Fruit fly (Drosophila melanogaster) whole organism, adult: ENCODE measurements around the gene hdly.

Experiments
- CG11617 ChIP-seq: fragments of 200-800 bp; sonication (Bioruptor generic); optimal IDR thresholded peaks from 2 replicates; lab custom pipeline; 2017; ENCODE audit warnings: mild to moderate bottlenecking, missing biosample characterization, missing genetic modification reagents, missing genetic modification characterization
- CG12768 ChIP-seq: fragments of 200-800 bp; sonication (Bioruptor generic); optimal IDR thresholded peaks from 2 replicates; lab custom pipeline; 2017; ENCODE audit warnings: missing biosample characterization, missing genetic modification characterization, mild to moderate bottlenecking, moderate library complexity, missing genetic modification reagents
- CG14711 ChIP-seq: fragments of 200-800 bp; sonication (Bioruptor generic); optimal IDR thresholded peaks from 2 replicates; lab custom pipeline; 2018; ENCODE audit warnings: missing biosample characterization, mild to moderate bottlenecking, missing genetic modification characterization, moderate library complexity
- CG1620 ChIP-seq: fragments of 200-800 bp; sonication (Bioruptor generic); optimal IDR thresholded peaks from 2 replicates; lab custom pipeline; 2016; ENCODE audit warnings: missing biosample characterization, missing genetic modification characterization
- CG33017 ChIP-seq: fragments of 200-800 bp; sonication (Bioruptor generic); optimal IDR thresholded peaks from 2 replicates; lab custom pipeline; 2018; ENCODE audit warnings: missing biosample characterization, mild to moderate bottlenecking, missing genetic modification characterization, moderate library complexity
- CG5204 ChIP-seq: fragments of 200-800 bp; sonication (Bioruptor generic); optimal IDR thresholded peaks from 2 replicates; lab custom pipeline; 2016; ENCODE audit warnings: missing biosample characterization, missing genetic modification characterization
- CG7045 ChIP-seq: fragments of 200-800 bp; sonication (Bioruptor generic); optimal IDR thresholded peaks from 2 replicates; lab custom pipeline; 2017; ENCODE audit warnings: missing biosample characterization, mild to moderate bottlenecking, missing genetic modification characterization
- CG7101 ChIP-seq: fragments of 200-800 bp; sonication (Bioruptor generic); optimal IDR thresholded peaks from 2 replicates; lab custom pipeline; 2018; ENCODE audit warnings: missing biosample characterization, mild to moderate bottlenecking, missing genetic modification characterization, moderate library complexity
- Clk ChIP-seq: fragments of 200-800 bp; sonication (Bioruptor generic); optimal IDR thresholded peaks from 2 replicates; lab custom pipeline; 2017; ENCODE audit warnings: missing biosample characterization, missing genetic modification characterization
- Crg-1 ChIP-seq: fragments of 200-800 bp; sonication (Bioruptor generic); optimal IDR thresholded peaks from 2 replicates; lab custom pipeline; 2016; ENCODE audit warnings: missing biosample characterization, missing genetic modification characterization
- Hr96 ChIP-seq: fragments of 200-800 bp; sonication (Bioruptor generic); optimal IDR thresholded peaks from 2 replicates; lab custom pipeline; 2016; ENCODE audit warnings: missing biosample characterization, missing genetic modification characterization
- Mnt ChIP-seq: fragments of 200-800 bp; sonication (Bioruptor generic); optimal IDR thresholded peaks from 2 replicates; lab custom pipeline; 2016; ENCODE audit warnings: missing biosample characterization, mild to moderate bottlenecking, missing genetic modification characterization
- bab1 ChIP-seq: fragments of 200-800 bp; sonication (Bioruptor generic); optimal IDR thresholded peaks from 3 replicates; lab custom pipeline; 2019; ENCODE audit warnings: missing biosample characterization, mild to moderate bottlenecking, missing genetic modification characterization, moderate library complexity
- cic ChIP-seq: fragments of 200-800 bp; sonication (Bioruptor generic); optimal IDR thresholded peaks from 2 replicates; lab custom pipeline; 2017; ENCODE audit warnings: missing biosample characterization, mild to moderate bottlenecking, missing genetic modification characterization, moderate library complexity
- cnc ChIP-seq, 2 experiments: fragments of >200 bp; optimal IDR thresholded peaks; 2 replicates each; lab custom pipeline; 2017
- kay ChIP-seq: fragments of 200-800 bp; sonication (Bioruptor generic); peaks from one replicate; lab custom pipeline; 2016; ENCODE audit warnings: missing biosample characterization, missing genetic modification characterization, borderline replicate concordance
- ovo ChIP-seq: fragments of 200-800 bp; sonication (Bioruptor generic); optimal IDR thresholded peaks from 2 replicates; lab custom pipeline; 2016; ENCODE audit warnings: missing biosample characterization, missing genetic modification characterization
- pad ChIP-seq: fragments of 200-800 bp; sonication (Bioruptor generic); optimal IDR thresholded peaks from 3 replicates; lab custom pipeline; 2017; ENCODE audit warnings: missing biosample characterization, missing genetic modification characterization, mild to moderate bottlenecking, moderate library complexity, missing genetic modification reagents
- tj ChIP-seq: fragments of 200-800 bp; sonication (Bioruptor generic); optimal IDR thresholded peaks from 3 replicates; lab custom pipeline; 2017; ENCODE audit warnings: missing biosample characterization, mild to moderate bottlenecking, missing genetic modification characterization, moderate library complexity
- toe ChIP-seq: fragments of 200-800 bp; sonication (Bioruptor generic); optimal IDR thresholded peaks from 2 replicates; lab custom pipeline; 2016; ENCODE audit warnings: missing biosample characterization, missing genetic modification characterization

Gene hdly

DNA sequence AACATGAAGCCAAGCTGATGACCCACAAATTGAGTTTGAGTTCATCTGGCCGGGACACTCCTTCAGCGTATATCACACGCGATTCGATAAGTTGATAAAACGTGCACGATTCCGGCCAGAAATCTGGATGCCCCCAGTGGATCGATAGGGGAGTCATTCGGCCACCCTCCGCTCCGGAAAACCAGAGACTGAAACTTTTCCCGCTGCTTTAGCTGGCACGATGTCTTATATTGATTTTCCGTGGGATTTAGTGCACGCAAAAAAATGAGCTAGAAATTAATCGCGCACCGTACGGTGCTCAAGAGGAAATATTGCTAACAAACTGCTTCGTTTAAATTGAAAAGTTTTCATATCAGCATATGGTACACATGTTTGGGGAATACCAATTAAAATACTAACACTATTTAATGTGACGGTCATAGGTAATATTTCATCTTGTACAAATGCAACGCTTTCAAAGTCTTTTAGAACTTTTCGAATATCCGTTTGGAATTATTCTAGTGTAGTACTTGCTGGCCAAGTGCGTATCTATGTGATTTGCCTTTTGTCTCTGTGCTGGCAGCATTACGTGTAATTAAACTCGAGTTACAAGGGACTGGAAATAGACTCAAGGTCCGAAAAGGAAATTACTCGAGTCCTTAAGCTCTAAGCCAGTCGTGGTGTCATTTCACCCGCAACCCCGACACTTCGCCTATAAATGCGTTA is 42.0 kb downstream of the hdly start:
- TF ChIP-seq CG33017 (tag; lab: Kevin White, UChicago) (no peak), CG11617 (GFP tag; lab: Kevin White, UChicago) (no peak), pad (GFP tag; lab: Kevin White, UChicago) (no peak), kay (GFP tag; lab: Kevin White, UChicago) (peak; percentile 36)

DNA sequence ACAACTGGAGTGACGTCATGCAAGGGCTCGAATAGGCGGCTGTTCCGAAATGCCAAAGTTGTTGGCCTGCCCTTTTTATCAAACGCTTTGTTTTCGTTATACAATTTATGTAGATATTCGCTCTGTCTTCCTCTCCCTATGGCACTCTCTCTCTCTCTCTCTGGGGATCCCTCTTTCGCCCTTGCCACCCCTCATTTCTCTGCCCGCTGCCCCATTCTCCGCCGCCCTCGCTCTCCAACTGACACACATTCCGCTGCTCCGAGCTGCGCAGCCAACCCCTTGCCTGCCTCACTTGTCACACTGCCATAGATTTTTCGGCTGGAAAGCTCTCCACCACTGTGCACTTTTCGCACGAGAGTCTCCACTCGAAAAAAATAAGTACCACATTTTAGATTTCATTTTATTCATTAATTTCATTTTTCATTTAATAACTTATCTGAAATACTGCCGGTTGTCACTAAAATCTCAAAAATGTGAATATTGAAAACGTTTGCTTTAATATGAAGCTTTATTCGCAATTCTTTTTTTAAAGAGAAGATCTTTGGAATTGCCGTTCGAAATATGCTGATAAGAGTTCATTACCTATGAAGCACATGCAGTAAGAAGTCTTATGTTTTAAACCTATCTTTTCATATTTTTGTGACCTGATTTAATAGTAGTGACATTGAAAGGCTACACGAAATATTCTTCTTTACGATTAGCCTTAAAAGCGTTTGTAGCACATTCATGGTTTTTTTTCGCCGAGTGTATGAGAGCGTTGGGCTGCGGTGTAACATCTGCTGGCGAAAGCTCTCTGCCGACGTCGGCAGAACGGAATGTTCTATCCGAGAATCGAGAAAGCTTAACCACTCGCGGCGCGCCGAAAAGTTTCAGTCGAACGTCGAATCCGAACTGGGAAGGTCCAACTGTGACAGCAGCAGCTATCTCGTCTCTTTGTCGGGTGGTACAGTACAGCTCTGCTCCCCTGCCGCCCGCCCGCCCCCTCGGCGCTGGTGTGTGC is 43.1 kb downstream of the hdly start:
- TF ChIP-seq CG5204 (GFP tag; lab: Kevin White, UChicago) (no peak), Crg-1 (GFP tag; lab: Kevin White, UChicago) (peak; percentile 71), CG33017 (tag; lab: Kevin White, UChicago) (peak; percentile 86), tj (GFP tag; lab: Kevin White, UChicago) (peak; percentile 77), cic (GFP tag; lab: Kevin White, UChicago) (peak; percentile 46), kay (GFP tag; lab: Kevin White, UChicago) (peak; percentile 97), bab1 (GFP tag; lab: Kevin White, UChicago) (peak; percentile 89), Clk (peak; percentile 90), toe (GFP tag; lab: Kevin White, UChicago) (peak; percentile 92), Hr96 (GFP tag; lab: Kevin White, UChicago) (peak; percentile 82), CG7045 (peak; percentile 95), CG11617 (GFP tag; lab: Kevin White, UChicago) (peak; percentile 98), CG14711 (tag; lab: Kevin White, UChicago) (peak; percentile 69), ovo (GFP tag; lab: Kevin White, UChicago) (peak; percentile 77), Mnt (peak; percentile 71), pad (GFP tag; lab: Kevin White, UChicago) (peak; percentile 86), CG12768 (GFP tag; lab: Kevin White, UChicago) (peak; percentile 94), CG7101 (tag; lab: Kevin White, UChicago) (peak; percentile 90), cnc (optimal IDR thresholded peaks at IDR 0.05; lab: Kevin White, UChicago) (no peak), CG1620 (GFP tag; lab: Kevin White, UChicago) (peak; percentile 88)

dm6 chr3R:20958599-20959150 is 44.6 kb downstream of the hdly start:
- peak; percentile 13 for TF ChIP-seq Clk
- peak; percentile 60 for TF ChIP-seq ovo (GFP tag; lab: Kevin White, UChicago)
- no peak for TF ChIP-seq Crg-1 (GFP tag; lab: Kevin White, UChicago)
- TF ChIP-seq Mnt = peak; percentile 25
- peak; percentile 89 for TF ChIP-seq pad (GFP tag; lab: Kevin White, UChicago)

- peak; percentile 22 for TF ChIP-seq kay (GFP tag; lab: Kevin White, UChicago)
- peak; percentile 42 for TF ChIP-seq cic (GFP tag; lab: Kevin White, UChicago)
- TF ChIP-seq CG1620 (GFP tag; lab: Kevin White, UChicago) = no peak
- TF ChIP-seq CG12768 (GFP tag; lab: Kevin White, UChicago) = peak; percentile 22
- no peak for TF ChIP-seq Hr96 (GFP tag; lab: Kevin White, UChicago)
- TF ChIP-seq toe (GFP tag; lab: Kevin White, UChicago) = no peak
- TF ChIP-seq tj (GFP tag; lab: Kevin White, UChicago) = peak; percentile 75
- TF ChIP-seq cnc (optimal IDR thresholded peaks at IDR 0.05; lab: Kevin White, UChicago) = no peak
Observed at dm6 chr3R:20960881-20961518, 46.9 kb downstream of the hdly start.

dm6 chr3R:20961993-20962392 is 47.9 kb downstream of the hdly start:
- TF ChIP-seq ovo (GFP tag; lab: Kevin White, UChicago) (no peak), CG11617 (GFP tag; lab: Kevin White, UChicago) (no peak), cic (GFP tag; lab: Kevin White, UChicago) (no peak)

DNA sequence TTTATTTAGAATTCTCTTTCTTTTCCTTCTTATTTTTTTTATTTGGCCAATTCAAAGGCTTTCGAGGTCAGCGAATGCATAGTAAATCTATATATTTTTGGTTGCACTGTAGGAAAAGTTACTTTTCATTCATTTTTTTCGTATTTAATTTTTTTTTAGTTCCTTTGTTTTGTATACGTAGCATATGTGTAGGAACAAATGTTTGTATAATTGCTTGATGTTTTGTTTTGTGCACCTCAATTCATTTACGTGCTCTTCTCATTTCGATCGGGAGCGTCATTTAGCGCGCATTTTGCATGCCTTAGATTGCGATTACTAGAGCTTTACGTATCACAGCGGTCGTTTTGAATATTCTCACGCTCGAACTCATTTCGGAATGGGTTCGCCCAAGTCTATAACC is 48.9 kb downstream of the hdly start:
- TF ChIP-seq CG11617 (GFP tag; lab: Kevin White, UChicago) (peak; percentile 12), kay (GFP tag; lab: Kevin White, UChicago) (peak; percentile 52), toe (GFP tag; lab: Kevin White, UChicago) (no peak), CG7101 (tag; lab: Kevin White, UChicago) (no peak), cic (GFP tag; lab: Kevin White, UChicago) (peak; percentile 87)
